Worm (Caenorhabditis elegans) whole organism, L1 larva: Measurements from ENCODE around the gene glrx-21.

Source experiments
- ama-1 ChIP-seq: fragments of 150-350 bp; optimal IDR thresholded peaks from 2 replicates; lab custom pipeline; 2014
- mab-9 ChIP-seq: fragments of 200-800 bp; sonication (Bioruptor generic); IDR thresholded peaks from 2 replicates; pipeline ENCODE4 v1.3.6; 2022; ENCODE audit warnings: missing genetic modification reagents, missing genetic modification characterization, missing compliant biosample characterization
- nhr-28 ChIP-seq: fragments of 150-350 bp; optimal IDR thresholded peaks from 2 replicates; lab custom pipeline; 2014; ENCODE audit warnings: missing biosample characterization, missing genetic modification characterization

- TF ChIP-seq nhr-28 (tag; lab: Kevin White, UChicago) (no peak), ama-1 (lab: Kevin White, UChicago) (peak; percentile 57), mab-9 (GFP tag; lab: Robert Waterston, UW) (no peak)
Measured at ce11 chrIII:5321661-5322060, 24.3 kb downstream of the glrx-21 start, which contains the start of gene F52C9.3.
